Worm (Caenorhabditis elegans): Measurements from ENCODE around the gene mlc-4.

DNA sequence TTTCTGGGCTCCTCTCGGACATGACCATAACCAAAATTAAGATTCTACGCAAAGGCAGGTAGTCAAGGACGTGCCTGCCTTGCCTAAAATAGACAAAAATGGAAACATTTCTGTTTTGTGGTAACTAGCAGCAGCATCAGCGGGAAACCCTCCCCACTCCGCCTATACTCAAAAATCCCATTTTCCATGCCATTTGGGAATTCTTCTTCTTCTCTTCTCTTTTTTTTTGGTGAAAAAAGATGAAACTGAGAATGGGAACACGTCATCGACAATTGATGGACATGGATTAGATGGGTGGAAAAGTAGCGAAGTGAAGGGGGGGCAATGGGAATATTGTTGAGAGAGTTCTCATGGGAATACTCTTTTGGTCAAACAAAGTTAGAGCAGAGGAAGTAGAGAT lies 43.6 kb upstream of the mlc-4 start:
- TF ChIP-seq elt-2 (tag; optimal IDR thresholded peaks at IDR 0.05) = no peak
- TF ChIP-seq ceh-19 (GFP tag; optimal IDR thresholded peaks at IDR 0.05) = no peak
- TF ChIP-seq dve-1 (tag; optimal IDR thresholded peaks at IDR 0.05) = no peak
- TF ChIP-seq ceh-9 (tag; optimal IDR thresholded peaks at IDR 0.05) = no peak

Measured in whole organism, late embryonic.